Worm (Caenorhabditis elegans) whole organism, L4 larva: ENCODE data around the gene camt-1.

ENCODE experiments used
- F26F4.8 ChIP-seq: fragments of 200-800 bp; sonication (Bioruptor generic); conservative IDR thresholded peaks from 2 replicates; pipeline ENCODE4 v1.3.6; 2022; ENCODE audit warnings: missing genetic modification characterization, missing compliant biosample characterization
- fkh-10 ChIP-seq: fragments of 150-350 bp; optimal IDR thresholded peaks from 2 replicates; lab custom pipeline; 2014; ENCODE audit warnings: missing biosample characterization, missing genetic modification reagents, missing genetic modification characterization
- hmg-1.1 ChIP-seq: fragments of 200-800 bp; sonication (Bioruptor generic); IDR thresholded peaks from 2 replicates; pipeline ENCODE4 v1.3.6; 2022; ENCODE audit warnings: missing genetic modification reagents, missing genetic modification characterization, missing compliant biosample characterization
- lim-7 ChIP-seq: fragments of 200-800 bp; sonication (Bioruptor generic); IDR thresholded peaks from 2 replicates; pipeline ENCODE4 v1.3.6; 2022; ENCODE audit warnings: missing genetic modification characterization, missing compliant biosample characterization
- lin-15B ChIP-seq: fragments of 150-350 bp; sonication (generic microtip); optimal IDR thresholded peaks from 3 replicates; lab custom pipeline; 2014; ENCODE audit warnings: missing biosample characterization, missing genetic modification characterization
- mep-1 ChIP-seq: fragments of 150-350 bp; sonication (generic microtip); optimal IDR thresholded peaks from 3 replicates; lab custom pipeline; 2014; ENCODE audit warnings: missing biosample characterization, missing genetic modification characterization
- nhr-237 ChIP-seq: sonication (generic microtip); optimal IDR thresholded peaks from 2 replicates; lab custom pipeline; 2017; ENCODE audit warnings: missing biosample characterization, missing genetic modification characterization
- nhr-28 ChIP-seq: fragments of 150-350 bp; optimal IDR thresholded peaks from 2 replicates; lab custom pipeline; 2014; ENCODE audit warnings: missing biosample characterization, missing genetic modification characterization
- skn-1 ChIP-seq: fragments of 150-350 bp; optimal IDR thresholded peaks from 2 replicates; lab custom pipeline; 2014; ENCODE audit warnings: missing biosample characterization, missing genetic modification characterization
- snpc-4 ChIP-seq: fragments of 150-350 bp; optimal IDR thresholded peaks from 2 replicates; lab custom pipeline; 2014; ENCODE audit warnings: missing biosample characterization, missing genetic modification characterization
- tag-97 ChIP-seq: fragments of 200-800 bp; sonication (Bioruptor generic); IDR thresholded peaks from 2 replicates; pipeline ENCODE4 v1.3.6; 2022; ENCODE audit warnings: missing genetic modification characterization, missing compliant biosample characterization
- unc-130 ChIP-seq: sonication (generic microtip); optimal IDR thresholded peaks from 2 replicates; lab custom pipeline; 2016; ENCODE audit warnings: missing genetic modification reagents, missing genetic modification characterization, missing compliant biosample characterization
- unc-62 ChIP-seq, 3 experiments: fragments of 150-350 bp in 1 of 3; sonication (generic microtip); optimal IDR thresholded peaks in 2 of 3; peaks in 1 of 3; 1 replicate in 1 of 3; 2 replicates in 2 of 3; lab custom pipeline; 2014 to 2017; ENCODE audit warnings: missing biosample characterization in 3 of 3, missing genetic modification characterization in 3 of 3, missing genetic modification reagents in 3 of 3, missing genotype in 1 of 3
- ztf-11 ChIP-seq: fragments of 150-350 bp; optimal IDR thresholded peaks from 2 replicates; lab custom pipeline; 2014; ENCODE audit warnings: missing biosample characterization, missing genetic modification characterization

DNA sequence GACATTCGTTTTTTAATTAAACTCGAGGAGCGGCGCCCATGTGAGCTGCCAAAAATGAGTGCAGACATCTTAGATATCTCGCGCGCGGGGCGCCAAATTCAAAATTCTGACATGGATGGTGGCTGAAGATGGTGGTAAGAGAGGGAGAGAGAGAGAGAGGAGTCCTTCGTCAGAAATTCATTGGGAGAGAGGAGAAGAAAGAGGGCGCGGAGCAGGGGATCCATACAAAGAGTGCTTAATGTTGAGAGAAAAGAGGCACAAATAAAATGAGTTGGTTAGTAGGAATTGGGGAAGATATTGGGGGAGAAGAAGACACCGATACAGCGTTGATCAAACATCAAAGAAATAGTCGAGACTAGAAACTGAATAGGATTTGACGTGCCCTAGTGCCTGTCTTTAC lies 51.5 kb downstream of the camt-1 start:
- TF ChIP-seq tag-97, result no peak
- TF ChIP-seq nhr-28 (tag; lab: Kevin White, UChicago), result no peak
- TF ChIP-seq F26F4.8 (GFP tag; lab: Robert Waterston, UW), result no peak
- no peak for TF ChIP-seq lin-15B
- no peak for TF ChIP-seq mep-1 (tag; lab: Kevin White, UChicago)
- TF ChIP-seq hmg-1.1 (GFP tag; lab: Robert Waterston, UW), result no peak
- TF ChIP-seq lim-7 (GFP tag; lab: Robert Waterston, UW), result no peak
- TF ChIP-seq unc-130 (GFP tag; lab: Kevin White, UChicago), result no peak
- no peak for TF ChIP-seq snpc-4 (tag; lab: Kevin White, UChicago)
- TF ChIP-seq skn-1 (tag; lab: Kevin White, UChicago), result no peak
- TF ChIP-seq ztf-11 (tag; lab: Kevin White, UChicago), result no peak
- TF ChIP-seq unc-62 (GFP tag; optimal IDR thresholded peaks at IDR 0.05 in 1 of 2; lab: Kevin White, UChicago), result no peak
- no peak for TF ChIP-seq unc-62 (tag; optimal IDR thresholded peaks at IDR 0.05; lab: Kevin White, UChicago)
- TF ChIP-seq nhr-237, result no peak
- TF ChIP-seq fkh-10 (GFP tag; lab: Kevin White, UChicago), result no peak
